Worm (Caenorhabditis elegans): ENCODE results near the gene cfim-2.

ce11 chrIV:8967990-8968389, 41.9 kb downstream of the cfim-2 start, which contains the start of gene suex-2:
- no peak for TF ChIP-seq nhr-237 (tag; optimal IDR thresholded peaks at IDR 0.05)
- peak; percentile 8 for TF ChIP-seq aha-1 (tag)
- no peak for TF ChIP-seq ceh-44 (GFP tag; IDR thresholded peaks at IDR 0.05)
- TF ChIP-seq nhr-102 (tag; optimal IDR thresholded peaks at IDR 0.05) = no peak
- TF ChIP-seq ceh-28 (tag; optimal IDR thresholded peaks at IDR 0.05) = no peak
- no peak for TF ChIP-seq duxl-1 (tag; optimal IDR thresholded peaks at IDR 0.05; ENCODE audit: poor library complexity)
- no peak for TF ChIP-seq pqm-1 (tag; optimal IDR thresholded peaks at IDR 0.05)
- TF ChIP-seq ztf-11 (tag; optimal IDR thresholded peaks at IDR 0.05) = no peak
